Worm (Caenorhabditis elegans) whole organism, L4/young adult: Measurements from ENCODE around the gene Y70G10A.3.
"Not testable (repeated sequence)": the region's sequence is repeated elsewhere in the genome, so short reads cannot be mapped to it uniquely, and the experiment has no call there.

Source experiments
- W03F9.2 ChIP-seq: fragments of 150-350 bp; optimal IDR thresholded peaks from 2 replicates; lab custom pipeline; 2014; ENCODE audit warnings: missing biosample characterization, missing genetic modification characterization
- dao-5 ChIP-seq: sonication (generic microtip); optimal IDR thresholded peaks from 2 replicates; lab custom pipeline; 2016; ENCODE audit warnings: missing genotype, missing genetic modification characterization, moderate library complexity, missing compliant biosample characterization
- him-1 ChIP-seq: sonication (generic microtip); optimal IDR thresholded peaks from 2 replicates; lab custom pipeline; 2016; ENCODE audit warnings: missing genotype, missing genetic modification reagents, missing genetic modification characterization, missing compliant biosample characterization

The Y70G10A.3 gene

DNA sequence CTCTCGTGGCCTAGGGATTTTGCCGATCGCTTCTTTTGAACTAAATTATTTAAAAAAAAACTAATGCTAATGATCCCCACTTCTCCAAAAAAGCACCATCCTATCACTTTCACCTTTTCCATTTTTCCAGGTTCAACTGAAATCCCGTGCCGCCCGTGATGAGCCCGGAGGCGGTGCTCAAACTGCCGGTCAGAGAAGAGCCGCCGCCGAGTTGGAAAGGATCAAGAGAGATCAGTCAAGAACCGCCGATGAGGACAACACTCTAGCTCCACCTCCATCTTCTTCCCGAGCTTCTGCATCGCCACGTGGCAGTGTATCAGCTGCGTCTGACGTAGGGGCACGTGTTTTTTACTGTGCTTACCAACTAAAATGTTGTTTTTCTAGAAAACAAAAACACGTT is 14.4 kb downstream of the Y70G10A.3 start:
- TF ChIP-seq him-1 (tag; lab: Kevin White, UChicago) = no peak
- TF ChIP-seq dao-5 (tag; lab: Kevin White, UChicago) = no peak
- no peak for TF ChIP-seq W03F9.2

DNA sequence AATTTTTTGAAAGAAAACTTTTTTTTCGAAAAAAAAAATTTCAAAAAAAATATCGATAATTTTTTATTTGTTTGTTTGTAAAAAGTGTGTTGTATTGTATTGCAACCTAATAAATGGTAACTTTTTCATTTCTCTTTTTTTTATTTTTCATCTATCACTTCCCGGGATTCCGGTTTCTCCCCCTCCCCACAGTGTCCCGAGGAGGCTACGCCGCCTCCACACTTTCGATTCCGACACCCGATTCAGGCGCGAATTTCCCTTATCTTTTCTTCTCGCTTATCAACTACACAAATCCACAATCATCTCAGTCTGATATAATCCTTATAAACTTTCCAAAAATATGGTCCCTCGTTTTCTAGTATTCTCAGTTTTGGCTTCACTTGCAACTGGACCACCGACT is 15.7 kb downstream of the Y70G10A.3 start, which contains the start of gene R01H10.4:
Gene R01H10.4, plus strand, starts transcription at position 236 of the 400 bp plus-strand sequence.
- no peak for TF ChIP-seq dao-5 (tag; lab: Kevin White, UChicago)

DNA sequence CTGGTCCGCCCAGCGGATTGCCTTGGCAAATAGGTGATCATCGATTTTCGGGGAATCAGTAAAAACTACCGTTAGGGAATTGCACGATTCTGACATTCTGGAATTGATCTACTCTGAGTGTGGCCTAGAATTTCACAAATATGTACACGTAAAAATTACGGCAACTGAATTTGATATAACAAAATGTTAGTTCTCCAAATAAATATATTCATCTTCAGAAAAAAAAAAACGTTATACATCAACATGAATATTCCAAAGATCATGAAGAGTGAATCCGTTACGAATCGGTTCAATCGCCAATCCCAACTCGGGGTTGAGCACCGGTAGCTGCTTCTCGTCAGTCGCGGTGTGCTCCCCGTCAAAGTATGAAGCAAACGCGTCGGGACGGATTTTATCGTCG is 19.7 kb downstream of the Y70G10A.3 start, which contains the start of gene rip-1:
Gene rip-1, minus strand, starts transcription at position 101 of the 400 bp plus-strand sequence.
- TF ChIP-seq dao-5 (tag; lab: Kevin White, UChicago) (no peak), W03F9.2 (no peak), him-1 (tag; lab: Kevin White, UChicago) (no peak)

DNA sequence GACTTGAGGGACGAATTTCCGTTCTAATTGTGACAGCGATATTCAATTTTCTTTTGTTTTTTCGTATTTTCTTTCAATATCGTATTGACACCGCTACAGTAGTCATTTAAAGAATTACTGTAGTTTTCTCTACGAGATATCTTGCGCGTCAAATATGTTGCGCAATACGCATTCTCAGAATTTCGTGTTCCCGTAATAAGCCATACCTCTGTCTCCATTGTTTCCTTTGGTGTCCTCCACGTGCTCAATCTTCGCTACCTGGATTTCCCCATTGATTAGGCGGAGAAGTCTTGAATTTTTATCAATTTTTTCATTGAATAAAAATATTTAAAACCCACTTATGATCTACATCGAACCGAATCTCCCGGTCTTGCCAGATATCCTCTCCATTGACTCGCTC is 22.4 kb downstream of the Y70G10A.3 start:
- TF ChIP-seq W03F9.2 (no peak), him-1 (tag; lab: Kevin White, UChicago) (no peak), dao-5 (tag; lab: Kevin White, UChicago) (no peak)

DNA sequence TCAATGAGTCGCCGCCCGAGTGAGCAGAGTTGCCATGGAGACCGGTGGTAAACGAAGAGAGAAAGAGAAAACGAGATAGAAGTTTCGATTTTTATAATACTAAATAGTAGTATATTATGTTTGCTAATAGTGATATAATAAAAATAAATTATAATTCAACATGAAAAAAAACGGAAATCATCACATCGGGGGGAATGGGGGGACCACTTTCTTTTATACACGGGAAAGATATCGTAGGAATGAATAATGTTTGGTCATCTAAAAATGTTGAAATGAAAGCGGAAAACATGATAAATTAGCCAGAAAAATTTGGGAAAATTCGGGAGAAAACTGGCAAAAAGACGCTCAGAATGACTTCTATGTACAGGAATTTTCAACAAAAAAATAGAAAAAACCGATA is 22.8 kb downstream of the Y70G10A.3 start, which contains the start of gene bbs-5:
Gene bbs-5, minus strand, starts transcription at position 101 of the 400 bp plus-strand sequence.
- TF ChIP-seq W03F9.2 = no peak

DNA sequence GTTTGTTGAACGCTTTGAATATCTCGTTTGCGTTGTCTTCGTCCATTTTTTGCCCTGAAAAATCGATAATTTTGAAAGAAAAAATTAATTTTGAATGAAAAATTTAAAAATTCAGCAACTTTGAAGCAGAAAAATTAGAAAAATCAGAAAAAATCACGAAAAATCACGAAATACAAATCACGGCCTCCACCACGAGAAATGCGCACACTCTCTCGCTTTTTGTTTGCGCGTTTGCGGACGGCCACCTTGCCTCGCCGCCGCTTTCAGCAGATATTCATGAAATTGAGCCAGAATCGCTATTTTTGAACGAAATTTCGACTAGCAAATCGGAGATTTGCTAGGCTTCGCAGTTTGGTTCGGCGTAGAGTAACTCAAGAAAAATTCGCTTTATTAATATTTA is 27.9 kb downstream of the Y70G10A.3 start, which contains the start of gene inpp-4B:
Gene inpp-4B, minus strand, starts transcription at position 54 of the 400 bp plus-strand sequence.
- not testable (repeated sequence) for TF ChIP-seq him-1 (tag; lab: Kevin White, UChicago); dao-5 (tag; lab: Kevin White, UChicago); W03F9.2

- TF ChIP-seq him-1 (tag; lab: Kevin White, UChicago) = peak; percentile 32
- TF ChIP-seq dao-5 (tag; lab: Kevin White, UChicago) = no peak
These were observed 31.9 kb downstream of the Y70G10A.3 start, which contains the start of gene cnk-1 for ce11 chrIII:10270778-10271307. TSS of gene cnk-1 (plus strand) at chrIII:10271257.

- TF ChIP-seq W03F9.2 (no peak), dao-5 (tag; lab: Kevin White, UChicago) (no peak), him-1 (tag; lab: Kevin White, UChicago) (no peak)
These were observed 32.9 kb downstream of the Y70G10A.3 start for ce11 chrIII:10271807-10272206.

ce11 chrIII:10278826-10279225 is 39.9 kb downstream of the Y70G10A.3 start, which contains the start of gene pad-2:
TSS of gene pad-2 (plus strand) at chrIII:10279126.
- TF ChIP-seq him-1 (tag; lab: Kevin White, UChicago) (no peak), W03F9.2 (no peak), dao-5 (tag; lab: Kevin White, UChicago) (no peak)

DNA sequence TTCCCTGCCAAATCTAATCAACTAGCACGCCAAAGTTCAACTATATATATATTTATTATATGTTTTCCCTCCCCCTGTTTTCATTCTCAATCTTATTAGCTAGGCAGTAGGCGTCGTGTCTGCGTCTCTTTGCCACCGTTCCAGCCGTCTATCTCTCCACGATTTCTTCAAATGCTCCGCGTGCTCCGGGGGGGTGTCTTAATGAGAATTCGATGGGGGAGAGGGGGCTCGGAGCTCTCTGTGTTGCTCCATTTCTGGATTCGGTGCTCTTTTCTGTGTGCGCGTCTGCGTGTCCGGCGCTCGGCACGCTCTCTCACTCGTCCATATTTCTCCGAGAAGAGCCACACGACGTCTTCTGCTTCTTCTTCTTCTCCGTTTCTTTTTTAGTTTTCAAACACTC is 45.3 kb downstream of the Y70G10A.3 start:
- TF ChIP-seq W03F9.2 (no peak), him-1 (tag; lab: Kevin White, UChicago) (peak; percentile 78)

DNA sequence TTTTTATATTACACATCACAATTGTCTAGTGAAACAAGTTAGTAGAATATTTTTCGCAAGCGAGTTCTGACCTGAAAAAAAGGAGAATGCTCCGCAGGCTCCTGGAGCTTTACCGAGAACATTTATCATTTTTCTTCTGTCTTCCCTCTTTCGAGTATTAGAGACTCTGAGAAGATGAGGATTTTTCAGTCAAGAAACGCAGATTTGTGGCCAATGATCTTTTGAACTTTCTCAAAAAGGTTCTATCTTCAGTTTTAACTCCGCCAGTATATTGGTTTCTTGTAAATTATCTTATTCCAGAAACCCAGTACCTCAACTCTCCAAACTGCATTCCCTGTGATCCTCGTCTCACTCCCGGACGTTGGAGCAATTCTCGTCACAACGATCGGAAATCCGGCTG is 46.7 kb downstream of the Y70G10A.3 start, which contains the start of gene K10G9.2:
Gene K10G9.2, plus strand, starts transcription at position 301 of the 400 bp plus-strand sequence.
- TF ChIP-seq dao-5 (tag; lab: Kevin White, UChicago) = no peak
- TF ChIP-seq him-1 (tag; lab: Kevin White, UChicago) = no peak
- TF ChIP-seq W03F9.2 = no peak

ce11 chrIII:10289790-10290189 is 50.9 kb downstream of the Y70G10A.3 start:
- TF ChIP-seq him-1 (tag; lab: Kevin White, UChicago) (no peak), W03F9.2 (no peak), dao-5 (tag; lab: Kevin White, UChicago) (no peak)

ce11 chrIII:10290541-10290940 is 51.6 kb downstream of the Y70G10A.3 start:
- TF ChIP-seq him-1 (tag; lab: Kevin White, UChicago) (no peak), W03F9.2 (no peak), dao-5 (tag; lab: Kevin White, UChicago) (no peak)

- TF ChIP-seq dao-5 (tag; lab: Kevin White, UChicago) = no peak
- TF ChIP-seq W03F9.2 = no peak
- no peak for TF ChIP-seq him-1 (tag; lab: Kevin White, UChicago)
These were observed 54.5 kb downstream of the Y70G10A.3 start for ce11 chrIII:10293362-10293761.

DNA sequence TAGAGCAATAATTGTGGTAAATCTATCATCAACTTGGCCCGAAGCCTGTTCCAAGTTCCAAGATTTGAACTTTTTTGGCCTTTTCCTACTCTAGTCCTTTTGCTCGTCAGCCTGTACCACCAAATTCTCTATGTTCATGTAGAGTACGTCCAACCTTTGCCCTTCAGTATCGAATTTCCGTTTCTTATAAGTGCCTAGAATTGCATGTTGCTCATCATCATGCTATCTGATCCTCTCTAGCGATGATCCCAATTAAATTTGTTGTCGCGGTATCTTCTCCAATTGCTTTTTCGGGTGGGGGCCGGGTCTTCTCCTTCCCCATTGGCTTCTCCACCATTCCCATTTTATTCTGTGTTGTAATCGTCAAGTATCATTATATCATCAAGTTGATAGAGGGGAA is 55.0 kb downstream of the Y70G10A.3 start:
- TF ChIP-seq W03F9.2 = no peak
- no peak for TF ChIP-seq dao-5 (tag; lab: Kevin White, UChicago)
- TF ChIP-seq him-1 (tag; lab: Kevin White, UChicago) = no peak
